Worm (Caenorhabditis elegans) whole organism, mixed stage, embryonic: ENCODE measurements around the gene C46C2.6.

Experiments used
- M03D4.4 ChIP-seq: sonication (generic microtip); optimal IDR thresholded peaks from 2 replicates; lab custom pipeline; 2017; ENCODE audit warnings: mild to moderate bottlenecking, missing genetic modification characterization, missing compliant biosample characterization
- bed-3 ChIP-seq: fragments of 200-800 bp; sonication (Bioruptor generic); optimal IDR thresholded peaks from 3 replicates; lab custom pipeline; 2018; ENCODE audit warnings: mild to moderate bottlenecking, missing genetic modification characterization, moderate library complexity, missing compliant biosample characterization
- blmp-1 ChIP-seq: fragments of 150-350 bp; optimal IDR thresholded peaks from 2 replicates; lab custom pipeline; 2014; ENCODE audit warnings: missing biosample characterization, missing genetic modification characterization
- ceh-83 ChIP-seq: fragments of 200-800 bp; sonication (Bioruptor generic); optimal IDR thresholded peaks from 2 replicates; lab custom pipeline; 2018; ENCODE audit warnings: mild to moderate bottlenecking, missing genetic modification characterization, missing compliant biosample characterization
- ces-1 ChIP-seq: fragments of 150-350 bp; optimal IDR thresholded peaks from 2 replicates; lab custom pipeline; 2014; ENCODE audit warnings: missing biosample characterization, missing genetic modification reagents, missing genetic modification characterization
- cnd-1 ChIP-seq: fragments of 200-800 bp; sonication (Bioruptor generic); optimal IDR thresholded peaks from 2 replicates; lab custom pipeline; 2018; ENCODE audit warnings: mild to moderate bottlenecking, missing genetic modification characterization, missing compliant biosample characterization
- drap-1 ChIP-seq: fragments of 200-800 bp; sonication (Bioruptor generic); optimal IDR thresholded peaks from 3 replicates; lab custom pipeline; 2018; ENCODE audit warnings: mild to moderate bottlenecking, missing genetic modification characterization, missing compliant biosample characterization
- elt-1 ChIP-seq: sonication (generic microtip); optimal IDR thresholded peaks from 2 replicates; lab custom pipeline; 2017; ENCODE audit warnings: missing genetic modification characterization, mild to moderate bottlenecking, missing compliant biosample characterization, antibody characterized with exemption, moderate library complexity, borderline replicate concordance; ENCODE audit not compliant: insufficient read depth
- elt-3 ChIP-seq: fragments of 150-350 bp; optimal IDR thresholded peaks from 2 replicates; lab custom pipeline; 2014; ENCODE audit warnings: missing biosample characterization, missing genetic modification characterization
- flh-1 ChIP-seq: fragments of 200-800 bp; sonication (Bioruptor generic); optimal IDR thresholded peaks from 2 replicates; lab custom pipeline; 2018; ENCODE audit warnings: mild to moderate bottlenecking, missing genetic modification characterization, moderate library complexity, missing compliant biosample characterization
- ham-2 ChIP-seq: fragments of 200-800 bp; sonication (Bioruptor generic); optimal IDR thresholded peaks from 2 replicates; lab custom pipeline; 2018; ENCODE audit warnings: mild to moderate bottlenecking, missing genetic modification characterization, missing compliant biosample characterization
- hlh-1 ChIP-seq: fragments of 150-350 bp; optimal IDR thresholded peaks from 2 replicates; lab custom pipeline; 2014; ENCODE audit warnings: missing biosample characterization, missing genetic modification reagents, missing genetic modification characterization
- lin-13 ChIP-seq: fragments of 150-350 bp; optimal IDR thresholded peaks from 2 replicates; lab custom pipeline; 2014; ENCODE audit warnings: missing biosample characterization, missing genetic modification characterization
- lin-32 ChIP-seq: fragments of 200-800 bp; sonication (Bioruptor generic); optimal IDR thresholded peaks from 2 replicates; lab custom pipeline; 2018; ENCODE audit warnings: mild to moderate bottlenecking, missing genetic modification characterization, missing compliant biosample characterization
- lsy-2 ChIP-seq: fragments of 150-350 bp; optimal IDR thresholded peaks from 2 replicates; lab custom pipeline; 2014; ENCODE audit warnings: missing biosample characterization, missing genetic modification characterization
- mab-5 ChIP-seq: fragments of 150-350 bp; optimal IDR thresholded peaks from 2 replicates; lab custom pipeline; 2014; ENCODE audit warnings: missing biosample characterization, missing genetic modification characterization
- mep-1 ChIP-seq: fragments of 150-350 bp; optimal IDR thresholded peaks from 2 replicates; lab custom pipeline; 2017; ENCODE audit warnings: missing biosample characterization, missing genetic modification reagents, missing genetic modification characterization, inconsistent platforms
- mls-2 ChIP-seq: sonication (generic microtip); optimal IDR thresholded peaks from 2 replicates; lab custom pipeline; 2016; ENCODE audit warnings: mild to moderate bottlenecking, missing genetic modification characterization, moderate library complexity, missing compliant biosample characterization
- nhr-12 ChIP-seq: fragments of 150-350 bp; optimal IDR thresholded peaks from 2 replicates; lab custom pipeline; 2014; ENCODE audit warnings: missing biosample characterization, missing genetic modification characterization
- nhr-2 ChIP-seq: fragments of 150-350 bp; optimal IDR thresholded peaks from 2 replicates; lab custom pipeline; 2014; ENCODE audit warnings: missing biosample characterization, missing genetic modification characterization
- nhr-237 ChIP-seq: fragments of 150-350 bp; optimal IDR thresholded peaks from 2 replicates; lab custom pipeline; 2014; ENCODE audit warnings: missing biosample characterization, missing genetic modification characterization
- nhr-76 ChIP-seq: sonication (generic microtip); optimal IDR thresholded peaks from 2 replicates; lab custom pipeline; 2017; ENCODE audit warnings: missing biosample characterization, missing genetic modification characterization
- pha-4 ChIP-seq: fragments of 150-350 bp; optimal IDR thresholded peaks from 2 replicates; lab custom pipeline; 2018; ENCODE audit warnings: missing biosample characterization, missing genetic modification reagents, missing genetic modification characterization
- sem-2 ChIP-seq: fragments of 200-800 bp; sonication (Bioruptor generic); optimal IDR thresholded peaks from 2 replicates; lab custom pipeline; 2018; ENCODE audit warnings: mild to moderate bottlenecking, missing genetic modification characterization, missing compliant biosample characterization
- snpc-4 ChIP-seq: fragments of 150-350 bp; optimal IDR thresholded peaks from 2 replicates; lab custom pipeline; 2014; ENCODE audit warnings: missing biosample characterization, missing genetic modification characterization
- sptf-1 ChIP-seq: sonication (generic microtip); optimal IDR thresholded peaks from 2 replicates; lab custom pipeline; 2017; ENCODE audit warnings: mild to moderate bottlenecking, missing genetic modification characterization, moderate library complexity, missing compliant biosample characterization
- tbx-8 ChIP-seq: fragments of 200-800 bp; sonication (Bioruptor generic); optimal IDR thresholded peaks from 2 replicates; lab custom pipeline; 2018; ENCODE audit warnings: mild to moderate bottlenecking, missing genetic modification characterization, moderate library complexity, missing compliant biosample characterization
- unc-120 ChIP-seq: sonication (generic microtip); optimal IDR thresholded peaks from 2 replicates; lab custom pipeline; 2017; ENCODE audit warnings: missing genetic modification characterization, missing compliant biosample characterization; ENCODE audit not compliant: poor library complexity, severe bottlenecking
- unc-39 ChIP-seq: fragments of 150-350 bp; optimal IDR thresholded peaks from 2 replicates; lab custom pipeline; 2014; ENCODE audit warnings: missing biosample characterization, missing genetic modification characterization
- unc-62 ChIP-seq: fragments of 150-350 bp; optimal IDR thresholded peaks from 2 replicates; lab custom pipeline; 2014; ENCODE audit warnings: missing biosample characterization, missing genetic modification reagents, missing genetic modification characterization
- zip-8 ChIP-seq: fragments of 150-350 bp; optimal IDR thresholded peaks from 2 replicates; lab custom pipeline; 2014; ENCODE audit warnings: missing biosample characterization, missing genetic modification characterization
- ztf-11 ChIP-seq: fragments of 150-350 bp; optimal IDR thresholded peaks from 2 replicates; lab custom pipeline; 2014; ENCODE audit warnings: missing biosample characterization, missing genetic modification characterization

The C46C2.6 gene

ce11 chrIV:9216437-9216836 is 4.2 kb downstream of the C46C2.6 start:
- TF ChIP-seq ces-1 (peak; percentile 52), hlh-1 (peak; percentile 41), tbx-8 (GFP tag; lab: Kevin White, UChicago) (no peak), bed-3 (no peak), mep-1 (peak; percentile 49), unc-39 (tag; lab: Kevin White, UChicago) (no peak), lin-13 (tag; lab: Kevin White, UChicago) (no peak), unc-120 (tag; lab: Kevin White, UChicago) (peak; percentile 27), sptf-1 (peak; percentile 9)

- no peak for TF ChIP-seq unc-39 (tag; lab: Kevin White, UChicago)
- TF ChIP-seq flh-1 = no peak
Observed at ce11 chrIV:9216956-9217355, 4.7 kb downstream of the C46C2.6 start.

DNA sequence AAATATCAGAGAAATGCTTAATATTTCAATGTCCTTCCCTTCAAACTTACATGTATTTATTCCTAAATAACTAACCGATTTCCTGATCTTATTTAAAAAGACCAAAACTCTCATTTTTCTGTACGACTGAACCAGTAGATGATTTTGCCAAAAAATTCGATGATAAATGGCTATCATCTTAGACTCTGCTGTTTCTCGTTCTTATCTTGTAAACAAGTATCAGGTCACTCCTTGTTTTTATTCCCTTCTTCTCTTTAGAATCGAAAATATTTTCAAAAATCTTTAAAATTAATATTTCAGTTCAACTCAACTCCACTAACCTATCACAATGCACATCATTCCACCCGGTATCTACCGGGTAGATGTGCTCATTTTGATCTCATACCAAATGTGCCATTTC is 5.2 kb downstream of the C46C2.6 start, which contains the start of gene C46C2.2:
TSS of gene C46C2.2 (plus strand) at position 301 of the 400 bp plus-strand sequence.
- TF ChIP-seq lin-32 (GFP tag; lab: Kevin White, UChicago) = no peak
- no peak for TF ChIP-seq nhr-76 (tag; lab: Kevin White, UChicago)
- no peak for TF ChIP-seq nhr-12
- no peak for TF ChIP-seq ham-2 (GFP tag; lab: Kevin White, UChicago)
- TF ChIP-seq unc-120 (tag; lab: Kevin White, UChicago) = no peak

- TF ChIP-seq sem-2 (GFP tag; lab: Kevin White, UChicago) = no peak
- no peak for TF ChIP-seq blmp-1 (tag; lab: Kevin White, UChicago)
- no peak for TF ChIP-seq ceh-83 (GFP tag; lab: Kevin White, UChicago)
- TF ChIP-seq ztf-11 (tag; lab: Kevin White, UChicago) = no peak
- TF ChIP-seq pha-4 (tag; lab: Kevin White, UChicago) = no peak
- no peak for TF ChIP-seq drap-1
Observed at ce11 chrIV:9218415-9218814, 6.2 kb downstream of the C46C2.6 start.

- TF ChIP-seq bed-3 (no peak), lsy-2 (tag; lab: Kevin White, UChicago) (no peak), flh-1 (no peak), elt-3 (no peak), M03D4.4 (no peak), pha-4 (tag; lab: Kevin White, UChicago) (no peak), cnd-1 (tag; lab: Kevin White, UChicago) (no peak), drap-1 (no peak), nhr-12 (no peak), unc-120 (tag; lab: Kevin White, UChicago) (no peak), mep-1 (no peak), tbx-8 (GFP tag; lab: Kevin White, UChicago) (no peak)
- TF ChIP-seq, all 35 proteins: peak for 0
Observed at ce11 chrIV:9224825-9225224, 12.6 kb downstream of the C46C2.6 start, which contains the start of gene C46C2.3. TSS of gene C46C2.3 (plus strand) at chrIV:9225125.

DNA sequence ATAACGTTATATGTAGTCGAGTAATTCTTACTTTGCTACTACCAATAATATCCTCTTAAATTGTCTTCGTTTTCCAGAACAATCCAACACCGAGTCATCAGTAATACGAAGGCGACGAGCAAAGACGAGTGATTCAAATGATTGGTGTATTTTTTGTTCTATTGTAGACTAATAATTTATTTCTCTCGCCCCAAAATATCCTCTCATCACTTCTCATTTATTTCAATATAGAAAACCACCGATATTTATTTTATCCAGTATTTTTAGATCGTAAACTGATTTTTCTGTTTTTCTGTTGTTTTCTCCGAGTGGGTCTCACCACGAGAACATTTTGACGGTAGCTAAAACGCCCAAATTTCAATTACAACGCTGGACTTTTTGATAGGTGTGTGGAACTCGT is 15.4 kb downstream of the C46C2.6 start:
- no peak for TF ChIP-seq elt-3
- TF ChIP-seq nhr-2 (tag; lab: Kevin White, UChicago) = no peak
- TF ChIP-seq mab-5 = no peak
- no peak for TF ChIP-seq mls-2 (tag; lab: Kevin White, UChicago)
- no peak for TF ChIP-seq nhr-237 (tag; lab: Kevin White, UChicago)
- TF ChIP-seq unc-39 (tag; lab: Kevin White, UChicago) = no peak
- no peak for TF ChIP-seq blmp-1 (tag; lab: Kevin White, UChicago)
- no peak for TF ChIP-seq ces-1
- TF ChIP-seq bed-3 = no peak
- no peak for TF ChIP-seq flh-1
- no peak for TF ChIP-seq elt-1 (tag; lab: Kevin White, UChicago)
- no peak for TF ChIP-seq unc-62 (GFP tag; lab: Kevin White, UChicago)
- TF ChIP-seq pha-4 (tag; lab: Kevin White, UChicago) = no peak
- no peak for TF ChIP-seq zip-8 (tag; lab: Kevin White, UChicago)
- no peak for TF ChIP-seq snpc-4
- no peak for TF ChIP-seq ham-2 (GFP tag; lab: Kevin White, UChicago)
- TF ChIP-seq, all 35 proteins: peak for 0
